Worm (Caenorhabditis elegans) whole organism, L4 larva: ENCODE measurements around the gene gur-5.

Source experiments
- D1046.2 ChIP-seq: fragments of 200-800 bp; sonication (Bioruptor generic); IDR thresholded peaks from 2 replicates; pipeline ENCODE4 v1.3.6; 2022; ENCODE audit warnings: missing genetic modification characterization, missing compliant biosample characterization
- F37D6.2 ChIP-seq: sonication (generic microtip); optimal IDR thresholded peaks from 2 replicates; lab custom pipeline; 2016; ENCODE audit warnings: mild to moderate bottlenecking, missing genetic modification characterization, missing compliant biosample characterization
- F44E2.7 ChIP-seq: fragments of 200-800 bp; sonication (Bioruptor generic); IDR thresholded peaks from 2 replicates; pipeline ENCODE4 v2.1.2; 2022; ENCODE audit warnings: missing genetic modification characterization, missing compliant biosample characterization
- Y5F2A.4 ChIP-seq: fragments of 200-800 bp; sonication (Bioruptor generic); optimal IDR thresholded peaks from 2 replicates; lab custom pipeline; 2018; ENCODE audit warnings: mild to moderate bottlenecking, missing genetic modification characterization, missing compliant biosample characterization
- aha-1 ChIP-seq: fragments of 150-350 bp; peaks from one replicate; lab custom pipeline; 2014; ENCODE audit warnings: missing biosample characterization, missing genetic modification characterization
- ceh-32 ChIP-seq: sonication (generic microtip); optimal IDR thresholded peaks from 2 replicates; lab custom pipeline; 2016; ENCODE audit warnings: mild to moderate bottlenecking, missing genetic modification characterization, missing compliant biosample characterization; ENCODE audit not compliant: poor library complexity
- daf-16 ChIP-seq, 3 experiments: sonication (generic microtip); optimal IDR thresholded peaks; 2 replicates each; lab custom pipeline; 2016 to 2017; ENCODE audit warnings: missing genetic modification characterization in 3 of 3, missing genetic modification reagents in 3 of 3, mild to moderate bottlenecking in 2 of 3, missing compliant biosample characterization in 2 of 3, missing biosample characterization in 1 of 3, moderate library complexity in 1 of 3
- dmd-6 ChIP-seq: fragments of 200-800 bp; sonication (Bioruptor generic); IDR thresholded peaks from 2 replicates; pipeline ENCODE4 v1.3.6; 2022; ENCODE audit warnings: missing genetic modification reagents, missing genetic modification characterization, missing compliant biosample characterization
- dpl-1 ChIP-seq: fragments of 150-350 bp; optimal IDR thresholded peaks from 2 replicates; lab custom pipeline; 2014; ENCODE audit warnings: missing biosample characterization, missing genetic modification reagents, missing genetic modification characterization
- dve-1 ChIP-seq: sonication (generic microtip); optimal IDR thresholded peaks from 2 replicates; lab custom pipeline; 2017; ENCODE audit warnings: antibody characterized with exemption, mild to moderate bottlenecking, missing genetic modification characterization, missing compliant biosample characterization; ENCODE audit not compliant: insufficient read depth
- egl-27 ChIP-seq: sonication (generic microtip); optimal IDR thresholded peaks from 3 replicates; lab custom pipeline; 2017; ENCODE audit warnings: missing biosample characterization, missing genetic modification reagents, missing genetic modification characterization
- fkh-10 ChIP-seq: fragments of 150-350 bp; optimal IDR thresholded peaks from 2 replicates; lab custom pipeline; 2014; ENCODE audit warnings: missing biosample characterization, missing genetic modification reagents, missing genetic modification characterization
- fos-1 ChIP-seq: fragments of 150-350 bp; optimal IDR thresholded peaks from 2 replicates; lab custom pipeline; 2014; ENCODE audit warnings: missing biosample characterization, missing genetic modification characterization
- hif-1 ChIP-seq, 2 experiments: sonication (generic microtip); optimal IDR thresholded peaks; 2 replicates each; lab custom pipeline; 2016 to 2017; ENCODE audit warnings: missing compliant biosample characterization in 2 of 2, missing genetic modification characterization in 2 of 2, missing genetic modification reagents in 2 of 2, missing genotype in 2 of 2, mild to moderate bottlenecking in 1 of 2
- hlh-11 ChIP-seq: fragments of 200-800 bp; sonication (Bioruptor generic); optimal IDR thresholded peaks from 2 replicates; lab custom pipeline; 2018; ENCODE audit warnings: mild to moderate bottlenecking, missing genetic modification characterization, missing compliant biosample characterization
- hlh-30 ChIP-seq: sonication (generic microtip); optimal IDR thresholded peaks from 2 replicates; lab custom pipeline; 2017; ENCODE audit warnings: antibody characterized with exemption, mild to moderate bottlenecking, missing genetic modification characterization, missing compliant biosample characterization; ENCODE audit not compliant: insufficient read depth
- jun-1 ChIP-seq: fragments of 150-350 bp; optimal IDR thresholded peaks from 2 replicates; lab custom pipeline; 2014; ENCODE audit warnings: missing biosample characterization, missing genetic modification reagents, missing genetic modification characterization
- lin-29 ChIP-seq: fragments of 200-800 bp; sonication (Bioruptor generic); IDR thresholded peaks from 2 replicates; pipeline ENCODE4 v1.3.6; 2022; ENCODE audit warnings: missing genetic modification reagents, missing genetic modification characterization, missing compliant biosample characterization
- madf-5 ChIP-seq, 2 experiments: fragments of 200-800 bp; sonication (Bioruptor generic); IDR thresholded peaks; 2 replicates each; pipeline ENCODE4 v1.3.6; 2022; ENCODE audit warnings: missing compliant biosample characterization in 2 of 2, missing genetic modification characterization in 2 of 2
- mdl-1 ChIP-seq, 2 experiments: fragments of 150-350 bp in 1 of 2; sonication (generic microtip) in 1 of 2; optimal IDR thresholded peaks; 2 replicates each; lab custom pipeline; 2014 to 2017; ENCODE audit warnings: missing biosample characterization in 2 of 2, missing genetic modification characterization in 2 of 2
- mdt-29 ChIP-seq: fragments of 200-800 bp; sonication (Bioruptor generic); IDR thresholded peaks from 2 replicates; pipeline ENCODE4 v1.3.6; 2022; ENCODE audit warnings: missing genetic modification reagents, missing genetic modification characterization, missing compliant biosample characterization
- mxl-2 ChIP-seq: fragments of 200-800 bp; sonication (Bioruptor generic); conservative IDR thresholded peaks from 2 replicates; pipeline ENCODE4 v1.3.6; 2022; ENCODE audit warnings: missing genetic modification reagents, missing genetic modification characterization, missing compliant biosample characterization
- nhr-102 ChIP-seq: sonication (generic microtip); optimal IDR thresholded peaks from 2 replicates; lab custom pipeline; 2016; ENCODE audit warnings: mild to moderate bottlenecking, missing genetic modification characterization, moderate library complexity, missing compliant biosample characterization
- nhr-25 ChIP-seq: sonication (generic microtip); optimal IDR thresholded peaks from 2 replicates; lab custom pipeline; 2017; ENCODE audit warnings: missing genetic modification characterization, mild to moderate bottlenecking, missing compliant biosample characterization, antibody characterized with exemption, moderate library complexity, borderline replicate concordance; ENCODE audit not compliant: insufficient read depth
- nhr-28 ChIP-seq: fragments of 150-350 bp; optimal IDR thresholded peaks from 2 replicates; lab custom pipeline; 2014; ENCODE audit warnings: missing biosample characterization, missing genetic modification characterization
- nhr-77 ChIP-seq: fragments of 150-350 bp; optimal IDR thresholded peaks from 2 replicates; lab custom pipeline; 2014; ENCODE audit warnings: missing biosample characterization, missing genetic modification characterization
- pqm-1 ChIP-seq: sonication (generic microtip); optimal IDR thresholded peaks from 2 replicates; lab custom pipeline; 2017; ENCODE audit warnings: missing biosample characterization, missing genetic modification characterization
- rbr-2 ChIP-seq: sonication (generic microtip); optimal IDR thresholded peaks from 2 replicates; lab custom pipeline; 2016; ENCODE audit warnings: missing genotype, missing genetic modification characterization, missing compliant biosample characterization
- snpc-4 ChIP-seq: fragments of 150-350 bp; optimal IDR thresholded peaks from 2 replicates; lab custom pipeline; 2014; ENCODE audit warnings: missing biosample characterization, missing genetic modification characterization
- unc-39 ChIP-seq: sonication (generic microtip); optimal IDR thresholded peaks from 2 replicates; lab custom pipeline; 2017; ENCODE audit warnings: missing biosample characterization, missing genetic modification characterization
- unc-62 ChIP-seq, 3 experiments: fragments of 150-350 bp in 1 of 3; sonication (generic microtip); optimal IDR thresholded peaks in 2 of 3; peaks in 1 of 3; 1 replicate in 1 of 3; 2 replicates in 2 of 3; lab custom pipeline; 2014 to 2017; ENCODE audit warnings: missing biosample characterization in 3 of 3, missing genetic modification characterization in 3 of 3, missing genetic modification reagents in 3 of 3, missing genotype in 1 of 3
- vab-7 ChIP-seq: fragments of 200-800 bp; sonication (Bioruptor generic); IDR thresholded peaks from 2 replicates; pipeline ENCODE4 v1.3.6; 2022; ENCODE audit warnings: missing genetic modification reagents, missing genetic modification characterization, missing compliant biosample characterization
- zag-1 ChIP-seq: fragments of 150-350 bp; optimal IDR thresholded peaks from 2 replicates; lab custom pipeline; 2014; ENCODE audit warnings: missing biosample characterization, missing genetic modification characterization
- zfp-2 ChIP-seq: sonication (generic microtip); optimal IDR thresholded peaks from 2 replicates; lab custom pipeline; 2016; ENCODE audit warnings: mild to moderate bottlenecking, missing genetic modification characterization, missing compliant biosample characterization
- zip-2 ChIP-seq: fragments of 150-350 bp; optimal IDR thresholded peaks from 2 replicates; lab custom pipeline; 2014; ENCODE audit warnings: missing biosample characterization, missing genetic modification characterization

Gene gur-5

DNA sequence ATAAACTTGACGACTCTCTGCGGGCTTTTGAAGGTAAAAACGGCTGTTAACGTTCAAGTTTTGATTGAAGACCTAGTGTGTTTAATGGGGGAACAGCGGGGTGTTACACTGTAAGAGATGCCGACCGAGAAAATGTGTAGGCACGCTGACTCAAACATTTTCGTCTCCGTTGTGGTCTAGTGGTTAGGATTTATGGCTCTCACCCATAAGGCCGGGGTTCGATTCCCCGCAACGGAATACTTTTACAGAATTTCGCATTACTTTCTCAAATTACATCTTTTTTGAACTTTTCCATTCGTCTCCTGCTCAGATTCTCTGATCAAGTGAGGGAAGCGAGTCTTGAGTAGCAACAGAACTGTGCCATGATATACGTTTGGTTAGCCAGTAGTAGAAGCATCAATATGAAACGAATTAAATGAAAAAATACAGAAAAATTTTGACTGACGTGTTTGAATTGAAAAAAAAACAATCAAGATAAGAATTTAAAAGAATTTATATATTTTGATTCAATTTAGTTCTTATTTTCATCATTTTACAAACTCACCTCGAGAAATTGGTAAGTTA is 8.2 kb downstream of the gur-5 start, which contains the start of gene ZK622.1 (continued):
- peak; percentile 14 for TF ChIP-seq dpl-1
- TF ChIP-seq nhr-25 (tag; lab: Kevin White, UChicago) = no peak
- no peak for TF ChIP-seq lin-29 (GFP tag; lab: Robert Waterston, UW)
- TF ChIP-seq egl-27 = no peak
- peak; percentile 80 for TF ChIP-seq vab-7 (GFP tag; lab: Robert Waterston, UW)
- no peak for TF ChIP-seq fkh-10 (GFP tag; lab: Kevin White, UChicago)
- TF ChIP-seq F37D6.2 (tag; lab: Kevin White, UChicago) = no peak
- no peak for TF ChIP-seq nhr-102 (tag; lab: Kevin White, UChicago)
- no peak for TF ChIP-seq jun-1 (tag; lab: Kevin White, UChicago)
- peak; percentile 49 to 77; a peak in 2 of 4 replicates for TF ChIP-seq madf-5 (GFP tag; IDR thresholded peaks at IDR 0.05; lab: Robert Waterston, UW)

DNA sequence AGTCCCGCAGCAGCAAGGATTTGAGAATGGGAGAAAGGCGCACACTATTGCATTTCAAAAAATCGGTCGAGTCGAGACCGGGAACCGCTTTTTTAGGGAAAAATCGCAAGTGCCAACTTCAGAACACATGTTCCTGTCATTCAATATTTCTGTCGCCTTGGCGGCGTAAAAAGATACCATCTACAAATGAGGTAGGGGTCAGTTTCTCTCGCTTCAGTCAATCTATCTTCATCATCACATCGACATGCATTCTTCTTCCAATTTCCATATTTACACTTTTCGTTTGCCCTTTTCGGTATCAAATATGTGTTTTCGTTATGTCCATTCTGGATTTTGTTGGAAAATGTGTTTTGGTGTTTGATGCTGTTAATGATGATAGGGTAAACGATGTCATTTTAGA is 12.6 kb downstream of the gur-5 start:
- TF ChIP-seq D1046.2 (GFP tag; lab: Robert Waterston, UW) (no peak), zip-2 (tag; lab: Kevin White, UChicago) (no peak), unc-62 (GFP tag; optimal IDR thresholded peaks at IDR 0.05 in 1 of 2; lab: Kevin White, UChicago) (peak in 1 of 2 experiments; percentile 70), unc-62 (tag; optimal IDR thresholded peaks at IDR 0.05; lab: Kevin White, UChicago) (no peak)

DNA sequence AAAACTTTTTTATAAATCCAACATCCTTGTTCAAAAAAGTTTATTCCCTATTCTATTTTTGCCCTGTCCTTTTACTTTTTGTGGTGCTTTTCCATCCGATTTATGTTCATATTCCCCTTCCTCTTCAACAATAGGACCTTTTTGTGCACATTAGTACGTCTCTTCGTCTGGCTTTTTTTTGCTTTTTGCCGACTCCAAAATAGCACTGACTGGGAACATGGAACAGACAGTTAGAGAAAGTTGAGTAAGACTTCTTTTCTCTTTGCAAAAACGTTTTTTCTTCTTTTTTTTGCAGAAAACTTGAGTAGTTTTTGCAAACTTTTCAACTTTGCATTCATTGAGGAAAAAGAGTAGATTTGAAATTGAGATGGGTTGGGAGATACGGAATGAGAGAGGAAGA is 16.7 kb downstream of the gur-5 start:
- TF ChIP-seq rbr-2 (tag; lab: Kevin White, UChicago) (no peak), unc-62 (GFP tag; optimal IDR thresholded peaks at IDR 0.05 in 1 of 2; lab: Kevin White, UChicago) (peak in 1 of 2 experiments; percentile 50), unc-62 (tag; optimal IDR thresholded peaks at IDR 0.05; lab: Kevin White, UChicago) (no peak), Y5F2A.4 (no peak), nhr-77 (tag; lab: Kevin White, UChicago) (no peak), fkh-10 (GFP tag; lab: Kevin White, UChicago) (peak; percentile 25), aha-1 (tag; lab: Kevin White, UChicago) (peak; percentile 81)
- TF ChIP-seq, all 104 proteins: peak for 3

DNA sequence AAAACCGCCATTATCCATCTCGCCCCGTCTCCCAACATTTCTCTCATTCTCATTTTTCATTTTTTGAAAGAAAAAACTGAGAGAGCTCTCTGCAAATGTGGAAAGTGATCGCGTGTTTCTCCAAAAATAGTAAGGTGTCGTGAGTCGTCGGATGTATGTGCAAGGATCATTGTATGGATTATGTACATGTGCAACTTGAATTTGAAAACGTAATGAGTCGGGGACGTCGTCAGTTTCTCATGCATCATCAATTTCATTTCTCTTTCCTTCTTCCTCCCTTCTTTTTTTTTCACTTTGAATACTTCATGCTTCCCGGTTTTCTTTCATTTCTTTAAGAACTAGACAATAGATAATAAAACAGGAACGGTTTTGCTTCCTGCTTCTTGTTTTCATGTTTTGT is 20.0 kb downstream of the gur-5 start:
- TF ChIP-seq zfp-2 (tag; lab: Kevin White, UChicago) (no peak), aha-1 (tag; lab: Kevin White, UChicago) (peak; percentile 4), snpc-4 (no peak)

DNA sequence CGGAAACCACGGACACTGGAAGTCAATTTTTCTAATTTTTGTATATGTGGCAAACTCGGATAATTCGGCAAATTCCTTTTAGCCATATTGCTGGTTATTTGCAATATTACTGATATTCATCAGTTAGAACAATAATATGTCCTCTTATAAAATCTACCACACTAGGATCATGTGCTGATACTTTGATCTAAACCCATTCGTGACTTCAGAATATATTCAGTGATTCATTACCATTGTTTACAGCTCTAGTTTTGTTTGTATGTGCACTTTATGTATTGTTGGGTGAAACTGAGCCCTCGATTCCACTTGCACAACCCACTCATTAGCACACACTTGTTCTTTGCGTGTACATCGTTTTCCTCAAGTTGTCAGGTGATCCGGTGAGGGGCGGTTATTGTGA is 21.1 kb downstream of the gur-5 start:
- no peak for TF ChIP-seq rbr-2 (tag; lab: Kevin White, UChicago)
- peak; percentile 95 for TF ChIP-seq aha-1 (tag; lab: Kevin White, UChicago)
- no peak for TF ChIP-seq unc-39 (tag; lab: Kevin White, UChicago)
- no peak for TF ChIP-seq ceh-32
- no peak for TF ChIP-seq F44E2.7
- peak; percentile 4 for TF ChIP-seq nhr-28 (tag; lab: Kevin White, UChicago)

DNA sequence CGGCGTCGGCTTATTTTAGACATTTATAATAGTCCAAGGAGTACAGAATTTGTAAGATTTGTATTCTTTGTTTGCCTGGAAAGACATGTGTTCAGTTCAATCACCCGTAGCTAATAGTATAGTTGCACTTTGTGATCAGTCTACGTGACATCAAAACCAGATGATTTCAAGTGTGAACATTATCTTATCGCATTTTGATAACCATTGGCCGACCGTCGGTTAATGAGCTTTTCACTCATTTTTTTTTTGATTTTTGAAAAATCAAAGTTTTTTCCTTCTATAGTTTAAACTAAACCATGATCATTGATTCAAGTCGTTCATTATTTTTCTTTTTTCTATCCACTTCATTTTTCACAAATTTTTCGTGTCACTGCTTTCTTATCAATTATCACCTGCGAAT is 22.1 kb downstream of the gur-5 start:
- TF ChIP-seq dve-1 (tag; lab: Kevin White, UChicago) (peak; percentile 44), hlh-30 (tag; lab: Kevin White, UChicago) (peak; percentile 65), hlh-11 (peak; percentile 49), dmd-6 (GFP tag; lab: Robert Waterston, UW) (peak; percentile 61), hif-1 (tag; optimal IDR thresholded peaks at IDR 0.05; lab: Kevin White, UChicago) (peak in 1 of 2 experiments; percentile 25), mdl-1 (tag; optimal IDR thresholded peaks at IDR 0.05; lab: Kevin White, UChicago) (peak in 1 of 2 experiments; percentile 53), mdt-29 (no peak), zag-1 (tag; lab: Kevin White, UChicago) (no peak), fos-1 (tag; lab: Kevin White, UChicago) (no peak), nhr-77 (tag; lab: Kevin White, UChicago) (peak; percentile 8), daf-16 (GFP tag; optimal IDR thresholded peaks at IDR 0.05; lab: Kevin White, UChicago) (no peak), daf-16 (tag; optimal IDR thresholded peaks at IDR 0.05; lab: Kevin White, UChicago) (no peak), nhr-28 (tag; lab: Kevin White, UChicago) (peak; percentile 77), mxl-2 (GFP tag; lab: Robert Waterston, UW) (no peak), unc-62 (GFP tag; optimal IDR thresholded peaks at IDR 0.05 in 1 of 2; lab: Kevin White, UChicago) (peak in 1 of 2 experiments; percentile 66), unc-62 (tag; optimal IDR thresholded peaks at IDR 0.05; lab: Kevin White, UChicago) (no peak), madf-5 (GFP tag; IDR thresholded peaks at IDR 0.05; lab: Robert Waterston, UW) (no peak), pqm-1 (tag; lab: Kevin White, UChicago) (peak; percentile 63)
